Fruit fly (Drosophila melanogaster) ovary, adult (tissue): ENCODE results near the gene Lgr4.

ENCODE experiments used
- CG17801 ChIP-seq: fragments of 200-800 bp; optimal IDR thresholded peaks from 2 replicates; lab custom pipeline; 2019; ENCODE audit warnings: missing biosample characterization, mild to moderate bottlenecking, missing genetic modification characterization, moderate library complexity; ENCODE audit not compliant: partially characterized antibody

Lgr4 gene

dm6 chrX:13189032-13189431 is at the start of gene Lgr4:
Lgr4 (minus strand) TSS chrX:13189164.
- TF ChIP-seq CG17801 (GFP tag; lab: Kevin White, UChicago): no peak

dm6 chrX:13238294-13238917 is 49.4 kb upstream of the Lgr4 start:
- no peak for TF ChIP-seq CG17801 (GFP tag; lab: Kevin White, UChicago)

DNA sequence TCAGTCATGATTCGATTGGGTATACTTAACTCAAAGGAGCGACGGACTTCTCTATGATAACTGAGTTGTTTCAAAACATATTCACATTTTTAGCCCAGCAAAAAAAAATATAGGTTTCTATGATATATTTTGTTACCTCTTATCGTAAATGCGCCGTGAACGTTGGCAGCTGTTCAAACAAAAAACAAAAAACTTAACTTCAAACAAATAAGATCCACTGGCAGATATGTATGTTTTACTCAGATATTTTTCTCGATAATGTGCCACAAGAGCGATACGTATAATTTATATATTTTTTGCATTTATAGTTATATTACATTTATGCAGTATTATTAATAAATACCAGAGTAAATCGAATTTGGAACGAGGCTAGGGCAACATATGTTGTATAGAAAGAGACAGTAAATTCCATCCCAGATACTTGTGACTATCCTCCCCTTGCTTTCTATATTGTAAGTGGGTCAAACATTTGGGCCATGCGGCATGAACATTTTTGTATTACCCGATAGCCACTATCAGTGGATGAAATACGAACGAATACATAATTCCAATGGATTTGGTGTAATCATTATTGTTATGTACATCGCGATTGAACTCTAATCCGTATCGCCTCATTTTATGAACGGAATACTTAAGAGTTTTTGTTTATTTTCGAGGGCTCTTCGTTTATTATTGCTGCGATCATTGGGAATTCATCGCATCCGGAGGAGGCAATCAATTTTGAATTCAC is 47.7 kb upstream of the Lgr4 start, which contains the start of gene CG32639:
Gene CG32639, minus strand, starts transcription at position 51 of the 730 bp plus-strand sequence.
- TF ChIP-seq CG17801 (GFP tag; lab: Kevin White, UChicago): no peak

dm6 chrX:13234738-13235470 is 45.9 kb upstream of the Lgr4 start:
- peak; percentile 82 for TF ChIP-seq CG17801 (GFP tag; lab: Kevin White, UChicago)

DNA sequence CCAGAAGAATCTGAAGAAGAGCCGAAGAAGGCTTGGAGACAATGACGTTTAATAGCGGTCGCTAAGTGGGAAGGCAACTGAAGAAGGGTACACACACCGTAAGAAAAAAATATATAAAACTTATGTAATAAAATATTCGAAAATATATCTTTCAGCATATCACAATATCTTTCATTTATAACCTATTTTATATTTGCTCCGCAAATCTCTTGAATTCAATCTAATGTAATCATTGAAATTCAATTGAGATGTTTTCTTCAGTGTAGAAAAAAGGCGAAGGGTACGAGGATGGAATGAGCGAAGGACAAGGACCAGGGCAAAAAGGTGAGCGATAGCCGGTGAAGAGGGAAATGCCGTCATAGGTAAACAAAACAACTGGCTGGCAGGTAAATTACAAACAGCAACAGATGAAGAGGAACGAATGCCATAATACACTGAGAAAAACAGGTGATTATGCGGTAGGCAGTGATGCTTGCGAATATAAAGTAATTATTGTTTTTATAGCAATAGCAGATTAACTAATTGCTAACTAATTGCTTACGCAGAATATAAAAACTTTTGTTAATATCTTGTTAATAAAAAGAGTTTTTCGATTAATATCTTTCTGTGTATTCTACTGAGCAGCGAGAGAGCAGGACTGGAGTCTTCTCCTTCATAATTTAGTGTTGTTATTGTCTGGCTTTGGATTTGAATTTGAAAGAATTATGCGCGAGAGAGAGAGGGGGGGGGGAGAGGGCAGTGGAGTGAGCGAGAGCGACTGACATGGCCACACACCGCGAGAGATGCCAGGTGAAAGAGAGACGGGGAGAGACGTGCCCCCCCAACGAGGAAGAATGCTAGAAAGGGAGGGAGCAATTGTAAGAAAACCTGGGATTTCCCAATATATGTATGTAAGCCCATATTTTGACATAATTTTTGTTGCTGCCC is 45.1 kb upstream of the Lgr4 start:
- peak; percentile 46 for TF ChIP-seq CG17801 (GFP tag; lab: Kevin White, UChicago)

DNA sequence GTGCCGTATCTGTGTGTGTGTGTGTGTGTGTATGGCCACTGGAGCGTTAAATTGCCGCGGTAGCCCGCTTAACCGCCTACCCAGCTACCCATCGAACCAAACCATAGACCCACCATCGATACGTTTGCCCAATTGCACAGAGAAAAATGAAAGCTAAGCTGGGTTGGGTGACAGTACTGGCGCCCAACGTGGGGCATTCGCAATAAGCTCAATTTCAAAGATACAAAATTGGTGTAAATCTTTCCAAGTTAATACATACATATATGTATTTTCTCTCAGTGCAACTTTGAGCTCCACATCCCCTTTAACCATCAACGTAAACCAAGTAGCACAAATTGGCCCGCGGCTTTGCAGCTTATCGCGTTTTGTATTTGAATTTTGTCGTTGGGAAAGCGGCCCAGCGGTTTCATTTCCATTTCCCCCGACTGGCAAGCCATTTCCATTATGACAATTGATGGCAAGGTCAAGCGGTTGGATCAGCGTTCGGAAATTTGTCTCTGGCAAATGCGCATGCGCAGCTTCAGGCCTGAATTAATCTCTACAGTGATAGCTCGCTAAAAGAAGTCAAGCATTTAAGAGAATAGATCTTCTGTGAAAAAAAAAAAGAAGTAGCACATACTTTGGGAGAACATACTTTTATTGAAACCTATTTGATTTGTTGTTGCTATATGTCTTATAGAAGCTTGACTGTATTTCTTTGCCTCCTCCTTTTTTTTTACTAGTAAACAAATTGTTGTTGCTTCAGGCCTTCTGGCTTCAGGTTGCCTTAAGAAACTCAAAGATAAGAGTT is 43.6 kb upstream of the Lgr4 start:
- no peak for TF ChIP-seq CG17801 (GFP tag; lab: Kevin White, UChicago)

- TF ChIP-seq CG17801 (GFP tag; lab: Kevin White, UChicago): no peak
These were observed 42.0 kb upstream of the Lgr4 start for dm6 chrX:13230974-13231373.

DNA sequence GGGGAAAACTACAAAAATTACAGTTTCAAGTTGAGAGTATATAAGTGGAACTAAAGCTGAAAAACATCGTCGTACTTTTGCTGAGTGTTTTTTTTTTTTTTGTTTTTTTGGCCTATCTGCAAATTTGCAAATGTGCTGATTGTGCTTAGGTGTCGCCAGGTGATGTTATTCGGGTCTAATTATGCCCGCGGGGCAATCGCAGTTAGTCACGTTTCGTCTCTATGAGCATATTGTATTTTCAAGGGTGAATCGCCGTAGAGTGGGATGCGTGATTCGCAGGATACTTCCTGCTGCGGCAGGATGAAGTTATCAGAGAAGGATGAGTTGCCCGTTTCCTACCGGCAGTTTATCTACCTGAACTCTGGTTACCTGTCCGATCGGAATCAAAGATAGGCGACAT is 40.9 kb upstream of the Lgr4 start:
- no peak for TF ChIP-seq CG17801 (GFP tag; lab: Kevin White, UChicago)

DNA sequence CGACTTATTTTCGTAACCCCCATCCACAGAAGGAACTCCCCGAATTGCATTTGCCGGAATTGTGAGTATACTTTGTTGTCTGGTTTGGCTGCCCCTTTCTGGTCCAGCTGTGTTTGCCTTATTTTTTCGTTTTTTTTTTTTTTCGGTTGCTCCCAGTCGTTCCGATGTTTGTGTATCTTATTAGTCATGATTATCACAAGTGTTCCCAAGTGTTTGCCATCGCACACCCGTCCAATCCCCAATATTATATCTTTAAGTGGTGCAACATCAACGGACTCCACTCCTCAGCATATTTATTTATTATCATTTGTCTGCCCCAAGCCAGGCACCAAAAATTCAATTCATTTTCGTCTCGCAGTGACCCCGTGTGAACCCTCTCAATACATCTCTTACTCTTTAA is 40.3 kb upstream of the Lgr4 start:
- no peak for TF ChIP-seq CG17801 (GFP tag; lab: Kevin White, UChicago)

DNA sequence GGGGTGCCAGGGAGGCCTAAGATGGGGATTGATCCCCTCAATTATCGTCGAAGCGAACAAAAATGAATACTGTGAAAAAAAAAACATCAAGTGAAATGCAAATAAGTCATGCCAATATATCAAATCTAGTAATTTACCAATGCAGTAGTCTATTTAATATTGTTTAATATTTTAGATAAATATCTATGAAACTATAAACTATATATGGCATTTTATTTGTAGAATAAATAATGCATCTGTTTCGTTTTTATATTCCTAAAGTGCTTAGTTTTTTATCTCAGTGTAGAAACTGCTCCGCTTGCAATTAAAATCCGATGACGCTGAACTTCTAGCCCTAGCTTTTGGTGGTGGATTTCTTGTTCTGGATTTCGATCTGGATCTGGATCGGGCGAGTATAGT is 39.2 kb upstream of the Lgr4 start:
- TF ChIP-seq CG17801 (GFP tag; lab: Kevin White, UChicago): no peak

DNA sequence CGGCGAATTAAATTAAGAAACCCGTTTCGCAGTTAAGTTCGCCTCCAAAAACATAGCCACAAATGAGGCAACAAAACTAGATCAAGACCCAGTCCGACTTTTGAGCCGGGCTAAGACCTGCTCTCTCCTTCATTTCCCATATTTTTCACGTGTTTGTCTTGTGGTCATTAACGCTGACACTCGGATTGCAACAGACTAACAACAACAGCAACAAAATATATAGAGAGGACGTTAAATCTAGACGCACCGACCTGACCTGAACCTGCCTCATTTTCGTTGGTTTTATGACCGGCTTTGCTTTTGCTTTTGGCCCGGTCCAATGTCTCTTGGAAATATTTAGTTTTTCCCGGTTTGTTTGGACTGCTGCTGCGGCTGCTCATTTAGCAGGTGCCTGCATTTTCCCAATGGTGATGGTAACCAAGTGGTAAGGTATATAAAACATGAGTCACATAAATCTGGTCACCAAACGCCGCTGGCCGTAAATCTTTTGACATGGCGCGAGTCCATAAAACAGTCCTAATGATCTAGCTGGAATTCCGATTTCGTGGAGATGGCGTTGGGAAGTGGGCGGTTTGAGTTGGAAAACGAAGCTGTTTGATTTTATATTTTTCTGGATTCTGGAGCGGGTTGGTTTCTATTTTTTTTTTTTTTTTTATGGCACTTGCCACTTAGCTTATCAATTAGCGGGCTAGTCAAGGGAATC is 38.7 kb upstream of the Lgr4 start:
- TF ChIP-seq CG17801 (GFP tag; lab: Kevin White, UChicago): no peak

DNA sequence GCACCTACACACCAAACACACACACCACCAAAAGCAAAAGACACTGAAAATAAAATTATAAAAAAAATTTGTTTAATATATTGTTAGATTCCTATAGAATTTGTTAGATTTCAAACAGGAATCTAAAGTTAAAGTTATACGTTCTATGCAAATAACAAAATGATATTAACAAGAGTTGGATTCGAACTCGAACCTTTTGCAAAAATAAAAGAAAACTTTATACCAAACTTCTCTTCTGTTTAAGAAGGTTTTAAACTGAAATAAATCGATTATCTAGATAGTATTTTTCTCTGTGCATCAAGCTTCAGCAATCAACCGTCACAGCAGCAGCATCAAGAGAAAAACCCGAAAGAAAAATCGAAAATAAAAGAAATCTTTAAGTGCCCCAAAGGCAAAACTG is 37.5 kb upstream of the Lgr4 start:
- no peak for TF ChIP-seq CG17801 (GFP tag; lab: Kevin White, UChicago)

- TF ChIP-seq CG17801 (GFP tag; lab: Kevin White, UChicago): no peak
These were observed 35.9 kb upstream of the Lgr4 start for dm6 chrX:13224846-13225245.
